Worm (Caenorhabditis elegans) whole organism, L3 larva: ENCODE data around the gene C34C12.8.
"Not testable (repeated sequence)": the region's sequence is repeated elsewhere in the genome, so short reads cannot be mapped to it uniquely, and the experiment has no call there.

Experiments used
- ama-1 ChIP-seq: fragments of 150-350 bp; optimal IDR thresholded peaks from 2 replicates; lab custom pipeline; 2018
- ceh-16 ChIP-seq: sonication (generic microtip); optimal IDR thresholded peaks from 2 replicates; lab custom pipeline; 2017; ENCODE audit warnings: missing biosample characterization, missing genetic modification characterization
- fos-1 ChIP-seq: fragments of 150-350 bp; optimal IDR thresholded peaks from 2 replicates; lab custom pipeline; 2014; ENCODE audit warnings: missing biosample characterization, missing genetic modification characterization
- lin-15B ChIP-seq: fragments of 150-350 bp; optimal IDR thresholded peaks from 2 replicates; lab custom pipeline; 2014; ENCODE audit warnings: missing biosample characterization, missing genetic modification characterization
- nfya-1 ChIP-seq: sonication (generic microtip); optimal IDR thresholded peaks from 2 replicates; lab custom pipeline; 2017; ENCODE audit warnings: missing genetic modification characterization, mild to moderate bottlenecking, missing compliant biosample characterization, antibody characterized with exemption, moderate library complexity; ENCODE audit not compliant: insufficient read depth
- snpc-4 ChIP-seq: fragments of 150-350 bp; optimal IDR thresholded peaks from 2 replicates; lab custom pipeline; 2014; ENCODE audit warnings: missing biosample characterization, missing genetic modification characterization
- ztf-11 ChIP-seq: fragments of 150-350 bp; optimal IDR thresholded peaks from 2 replicates; lab custom pipeline; 2014; ENCODE audit warnings: missing biosample characterization, missing genetic modification characterization

- not testable (repeated sequence) for TF ChIP-seq nfya-1; lin-15B (tag; lab: Kevin White, UChicago); fos-1 (tag; lab: Kevin White, UChicago); ama-1 (lab: Kevin White, UChicago); ztf-11; ceh-16; snpc-4 (tag; lab: Kevin White, UChicago)
Measured at ce11 chrIII:3454045-3454444, 6.2 kb upstream of the C34C12.8 start, which contains the start of gene C34C12.1.
